Worm (Caenorhabditis elegans): ENCODE measurements around the gene lin-13.

Gene lin-13

DNA sequence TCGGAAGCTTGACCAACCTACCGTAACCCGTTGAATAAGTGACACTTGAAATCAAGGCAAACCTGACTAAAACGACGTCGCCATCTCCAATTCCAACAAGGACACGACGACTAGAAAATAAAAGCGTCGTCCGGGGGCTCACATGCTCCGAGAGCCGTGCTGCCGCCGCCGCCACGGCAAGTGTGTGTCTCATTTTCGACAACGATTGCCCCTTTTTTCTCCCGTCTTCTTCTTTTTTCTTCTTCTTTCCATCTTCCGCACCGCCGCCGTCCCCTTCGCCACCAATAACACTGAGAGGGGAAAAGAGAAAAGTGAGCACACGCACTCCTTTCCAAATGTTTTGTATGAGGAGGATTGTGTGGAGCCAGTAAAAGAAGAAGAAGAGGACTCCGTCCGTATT, 48.1 kb downstream of the lin-13 start:
- TF ChIP-seq ceh-19 (GFP tag; optimal IDR thresholded peaks at IDR 0.05): no peak
- TF ChIP-seq ets-4 (tag; optimal IDR thresholded peaks at IDR 0.05): no peak
- TF ChIP-seq lim-6 (tag; optimal IDR thresholded peaks at IDR 0.05): no peak
- TF ChIP-seq hlh-15 (tag; optimal IDR thresholded peaks at IDR 0.05): no peak
- TF ChIP-seq unc-55 (GFP tag; optimal IDR thresholded peaks at IDR 0.05): no peak
- TF ChIP-seq ceh-48 (tag; optimal IDR thresholded peaks at IDR 0.05): no peak
- TF ChIP-seq npax-4 (tag; optimal IDR thresholded peaks at IDR 0.05): no peak

DNA sequence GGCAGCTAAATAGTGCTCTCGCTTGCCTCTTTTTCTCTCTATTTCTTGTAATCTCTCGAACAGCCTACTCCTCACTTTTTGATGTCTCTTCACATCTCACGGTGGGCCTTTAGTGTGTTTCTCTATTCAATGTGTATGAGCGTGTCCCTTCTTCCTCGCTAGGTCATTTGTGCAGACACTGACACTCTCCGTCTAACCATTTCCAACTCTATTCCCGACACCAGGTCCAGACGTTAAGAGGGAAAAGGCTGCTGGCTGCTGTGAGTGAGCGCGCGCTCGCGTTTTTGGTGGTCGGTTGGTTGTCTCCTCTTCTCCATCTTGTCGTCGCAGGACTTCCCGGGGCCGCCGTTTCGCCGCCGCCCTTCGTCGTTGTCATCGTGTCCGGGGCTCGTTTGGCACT, 49.9 kb downstream of the lin-13 start:
- no peak for TF ChIP-seq Y22D7AL.16 (tag; optimal IDR thresholded peaks at IDR 0.05)
- no peak for TF ChIP-seq lin-11 (tag; optimal IDR thresholded peaks at IDR 0.05)
- peak; percentile 76 for TF ChIP-seq nfya-1 (tag; optimal IDR thresholded peaks at IDR 0.05)
- no peak for TF ChIP-seq ama-1 (optimal IDR thresholded peaks at IDR 0.05)
- TF ChIP-seq hlh-30 (tag; optimal IDR thresholded peaks at IDR 0.05; ENCODE audit: insufficient read depth): peak; percentile 35
- peak; percentile 87 for TF ChIP-seq ceh-31 (tag; optimal IDR thresholded peaks at IDR 0.05)
- TF ChIP-seq hlh-13 (GFP tag; optimal IDR thresholded peaks at IDR 0.05): no peak
- TF ChIP-seq ets-4 (tag; optimal IDR thresholded peaks at IDR 0.05): no peak
- TF ChIP-seq ceh-14 (tag; optimal IDR thresholded peaks at IDR 0.05): peak; percentile 68
- TF ChIP-seq ttx-3 (tag; optimal IDR thresholded peaks at IDR 0.05): no peak
- no peak for TF ChIP-seq madf-2 (tag; optimal IDR thresholded peaks at IDR 0.05)
- no peak for TF ChIP-seq ceh-22 (tag; optimal IDR thresholded peaks at IDR 0.05)
- TF ChIP-seq nhr-232 (tag; optimal IDR thresholded peaks at IDR 0.05): no peak
- peak; percentile 42 for TF ChIP-seq F13H6.1 (tag; optimal IDR thresholded peaks at IDR 0.05)
- TF ChIP-seq unc-86 (tag; optimal IDR thresholded peaks at IDR 0.05): peak; percentile 48
- peak; percentile 88 for TF ChIP-seq tbx-2 (tag; optimal IDR thresholded peaks at IDR 0.05)
- peak; percentile 65 for TF ChIP-seq rnt-1 (tag; optimal IDR thresholded peaks at IDR 0.05)
- TF ChIP-seq unc-55 (GFP tag; optimal IDR thresholded peaks at IDR 0.05): peak; percentile 80
- peak; percentile 71 for TF ChIP-seq ceh-19 (GFP tag; optimal IDR thresholded peaks at IDR 0.05)
- peak; percentile 48 for TF ChIP-seq hlh-8 (tag; optimal IDR thresholded peaks at IDR 0.05)
- TF ChIP-seq elt-4 (tag; optimal IDR thresholded peaks at IDR 0.05): no peak
- TF ChIP-seq fkh-6 (tag; optimal IDR thresholded peaks at IDR 0.05): peak; percentile 15
- TF ChIP-seq ceh-48 (tag; optimal IDR thresholded peaks at IDR 0.05): no peak
- TF ChIP-seq unc-42 (tag; optimal IDR thresholded peaks at IDR 0.05): peak; percentile 34
- TF ChIP-seq T23F11.4 (GFP tag; optimal IDR thresholded peaks at IDR 0.05): no peak
- TF ChIP-seq pha-4 (tag; optimal IDR thresholded peaks at IDR 0.05): no peak
- no peak for TF ChIP-seq unc-3 (GFP tag; conservative IDR thresholded peaks at IDR 0.05)
- TF ChIP-seq unc-3 (tag; optimal IDR thresholded peaks at IDR 0.05): no peak
- TF ChIP-seq C38D4.7 (GFP tag; optimal IDR thresholded peaks at IDR 0.05): no peak
- no peak; the same call in 1 of the 2 replicates for TF ChIP-seq sox-2 (GFP tag; IDR thresholded peaks at IDR 0.05)
- TF ChIP-seq mec-3 (tag; optimal IDR thresholded peaks at IDR 0.05; ENCODE audit: borderline replicate concordance): no peak
- no peak for TF ChIP-seq fkh-10 (GFP tag; optimal IDR thresholded peaks at IDR 0.05)
- peak; percentile 60 for TF ChIP-seq C08G9.2 (tag; optimal IDR thresholded peaks at IDR 0.05)
- TF ChIP-seq dve-1 (tag; optimal IDR thresholded peaks at IDR 0.05): no peak
- TF ChIP-seq npax-4 (tag; optimal IDR thresholded peaks at IDR 0.05): no peak
- no peak for TF ChIP-seq hlh-15 (tag; optimal IDR thresholded peaks at IDR 0.05)
- TF ChIP-seq dmd-4 (tag; optimal IDR thresholded peaks at IDR 0.05; ENCODE audit: borderline replicate concordance): peak; percentile 25
- TF ChIP-seq odd-2 (tag; optimal IDR thresholded peaks at IDR 0.05): no peak
- TF ChIP-seq pax-1 (tag; optimal IDR thresholded peaks at IDR 0.05): no peak
- TF ChIP-seq ceh-34 (tag; optimal IDR thresholded peaks at IDR 0.05): peak; percentile 88
- no peak for TF ChIP-seq ceh-30 (tag; optimal IDR thresholded peaks at IDR 0.05)
- TF ChIP-seq ztf-16 (tag; optimal IDR thresholded peaks at IDR 0.05): no peak
- TF ChIP-seq tbx-7 (tag; optimal IDR thresholded peaks at IDR 0.05): no peak
- TF ChIP-seq ref-2 (tag; optimal IDR thresholded peaks at IDR 0.05): peak; percentile 66
- peak; percentile 17 for TF ChIP-seq pha-2 (tag; optimal IDR thresholded peaks at IDR 0.05)
- TF ChIP-seq pat-9 (tag; optimal IDR thresholded peaks at IDR 0.05): peak; percentile 28
- TF ChIP-seq hlh-6 (tag; optimal IDR thresholded peaks at IDR 0.05): peak; percentile 82
- no peak for TF ChIP-seq lim-6 (tag; optimal IDR thresholded peaks at IDR 0.05)
- no peak for TF ChIP-seq ceh-24 (tag; optimal IDR thresholded peaks at IDR 0.05)
- no peak for TF ChIP-seq eyg-1 (tag; optimal IDR thresholded peaks at IDR 0.05)
- peak; percentile 60 for TF ChIP-seq sdc-2 (tag; optimal IDR thresholded peaks at IDR 0.05)
